Worm (Caenorhabditis elegans) whole organism, late embryonic: ENCODE measurements around the gene Y22D7AL.6.
A peak's percentile ranks its signal among the peaks of the same experiment; 100 is the strongest.

Experiments used
- C38D4.7 ChIP-seq: fragments of 200-800 bp; sonication (Bioruptor generic); optimal IDR thresholded peaks from 2 replicates; lab custom pipeline; 2018; ENCODE audit warnings: mild to moderate bottlenecking, missing genetic modification characterization, moderate library complexity, missing compliant biosample characterization
- K02D7.2 ChIP-seq: sonication (generic microtip); optimal IDR thresholded peaks from 2 replicates; lab custom pipeline; 2017; ENCODE audit warnings: mild to moderate bottlenecking, missing genetic modification characterization, missing compliant biosample characterization
- K09A11.1 ChIP-seq: sonication (generic microtip); optimal IDR thresholded peaks from 2 replicates; lab custom pipeline; 2017; ENCODE audit warnings: antibody characterized with exemption, mild to moderate bottlenecking, missing genetic modification characterization, missing compliant biosample characterization; ENCODE audit not compliant: insufficient read depth
- Y22D7AL.16 ChIP-seq: sonication (generic microtip); optimal IDR thresholded peaks from 2 replicates; lab custom pipeline; 2016; ENCODE audit warnings: missing genetic modification characterization, missing compliant biosample characterization
- ama-1 ChIP-seq: fragments of 150-350 bp; optimal IDR thresholded peaks from 2 replicates; lab custom pipeline; 2014
- ceh-14 ChIP-seq: sonication (generic microtip); optimal IDR thresholded peaks from 2 replicates; lab custom pipeline; 2016; ENCODE audit warnings: missing genotype, missing genetic modification characterization, missing compliant biosample characterization
- ceh-18 ChIP-seq: sonication (generic microtip); optimal IDR thresholded peaks from 2 replicates; lab custom pipeline; 2016; ENCODE audit warnings: missing genetic modification characterization, missing compliant biosample characterization
- ceh-19 ChIP-seq: fragments of 200-800 bp; sonication (Bioruptor generic); optimal IDR thresholded peaks from 2 replicates; lab custom pipeline; 2018; ENCODE audit warnings: mild to moderate bottlenecking, missing genetic modification characterization, missing compliant biosample characterization
- ceh-2 ChIP-seq: sonication (generic microtip); optimal IDR thresholded peaks from 2 replicates; lab custom pipeline; 2016; ENCODE audit warnings: missing genotype, missing genetic modification characterization, missing compliant biosample characterization
- ceh-22 ChIP-seq: sonication (generic microtip); optimal IDR thresholded peaks from 2 replicates; lab custom pipeline; 2017; ENCODE audit warnings: missing biosample characterization, missing genetic modification characterization
- ceh-24 ChIP-seq: sonication (generic microtip); optimal IDR thresholded peaks from 2 replicates; lab custom pipeline; 2016; ENCODE audit warnings: mild to moderate bottlenecking, missing genetic modification characterization, missing compliant biosample characterization
- ceh-30 ChIP-seq: fragments of 150-350 bp; optimal IDR thresholded peaks from 2 replicates; lab custom pipeline; 2014; ENCODE audit warnings: missing biosample characterization, missing genetic modification characterization
- ceh-34 ChIP-seq: sonication (generic microtip); optimal IDR thresholded peaks from 2 replicates; lab custom pipeline; 2016; ENCODE audit warnings: mild to moderate bottlenecking, missing genetic modification characterization, missing compliant biosample characterization
- ceh-45 ChIP-seq: fragments of 200-800 bp; sonication (Bioruptor generic); IDR thresholded peaks from 2 replicates; pipeline ENCODE4 v1.3.6; 2022; ENCODE audit warnings: missing genetic modification reagents, missing genetic modification characterization, missing compliant biosample characterization
- ceh-48 ChIP-seq: sonication (generic microtip); optimal IDR thresholded peaks from 2 replicates; lab custom pipeline; 2016; ENCODE audit warnings: missing genetic modification characterization, inconsistent platforms, missing compliant biosample characterization
- ceh-9 ChIP-seq: sonication (generic microtip); optimal IDR thresholded peaks from 2 replicates; lab custom pipeline; 2016; ENCODE audit warnings: mild to moderate bottlenecking, missing genetic modification characterization, inconsistent platforms, missing compliant biosample characterization
- che-1 ChIP-seq: sonication (generic microtip); optimal IDR thresholded peaks from 2 replicates; lab custom pipeline; 2016; ENCODE audit warnings: mild to moderate bottlenecking, missing genetic modification characterization, missing compliant biosample characterization
- dve-1 ChIP-seq: sonication (generic microtip); optimal IDR thresholded peaks from 2 replicates; lab custom pipeline; 2017; ENCODE audit warnings: antibody characterized with exemption, mild to moderate bottlenecking, missing genetic modification characterization, missing compliant biosample characterization
- elt-2 ChIP-seq: sonication (generic microtip); optimal IDR thresholded peaks from 2 replicates; lab custom pipeline; 2016; ENCODE audit warnings: missing genetic modification reagents, missing genetic modification characterization, missing compliant biosample characterization
- elt-4 ChIP-seq: sonication (generic microtip); optimal IDR thresholded peaks from 2 replicates; lab custom pipeline; 2016; ENCODE audit warnings: missing genetic modification characterization, missing compliant biosample characterization
- eyg-1 ChIP-seq: sonication (generic microtip); optimal IDR thresholded peaks from 2 replicates; lab custom pipeline; 2016; ENCODE audit warnings: missing genotype, missing genetic modification characterization, missing compliant biosample characterization
- fkh-10 ChIP-seq: fragments of 150-350 bp; optimal IDR thresholded peaks from 2 replicates; lab custom pipeline; 2014; ENCODE audit warnings: missing biosample characterization, missing genetic modification reagents, missing genetic modification characterization
- fkh-6 ChIP-seq: sonication (generic microtip); optimal IDR thresholded peaks from 2 replicates; lab custom pipeline; 2016; ENCODE audit warnings: missing genetic modification characterization, missing compliant biosample characterization
- hlh-15 ChIP-seq: sonication (generic microtip); optimal IDR thresholded peaks from 2 replicates; lab custom pipeline; 2016; ENCODE audit warnings: missing genetic modification characterization, missing compliant biosample characterization
- hlh-30 ChIP-seq: sonication (generic microtip); optimal IDR thresholded peaks from 2 replicates; lab custom pipeline; 2017; ENCODE audit warnings: antibody characterized with exemption, missing genetic modification characterization, missing compliant biosample characterization; ENCODE audit not compliant: insufficient read depth
- hlh-6 ChIP-seq: sonication (generic microtip); optimal IDR thresholded peaks from 2 replicates; lab custom pipeline; 2016; ENCODE audit warnings: missing genotype, missing genetic modification characterization, missing compliant biosample characterization
- hlh-8 ChIP-seq: sonication (generic microtip); optimal IDR thresholded peaks from 2 replicates; lab custom pipeline; 2016; ENCODE audit warnings: missing genotype, missing genetic modification characterization, missing compliant biosample characterization
- lim-6 ChIP-seq: sonication (generic microtip); optimal IDR thresholded peaks from 2 replicates; lab custom pipeline; 2016; ENCODE audit warnings: missing genetic modification characterization, missing compliant biosample characterization
- madf-2 ChIP-seq: sonication (generic microtip); optimal IDR thresholded peaks from 2 replicates; lab custom pipeline; 2017; ENCODE audit warnings: missing genetic modification characterization, missing compliant biosample characterization
- mec-3 ChIP-seq: sonication (generic microtip); optimal IDR thresholded peaks from 2 replicates; lab custom pipeline; 2016; ENCODE audit warnings: borderline replicate concordance, missing genetic modification characterization, missing compliant biosample characterization
- nfya-1 ChIP-seq: sonication (generic microtip); optimal IDR thresholded peaks from 2 replicates; lab custom pipeline; 2017; ENCODE audit warnings: missing genetic modification characterization, mild to moderate bottlenecking, missing compliant biosample characterization, antibody characterized with exemption, moderate library complexity
- odd-2 ChIP-seq: sonication (generic microtip); optimal IDR thresholded peaks from 2 replicates; lab custom pipeline; 2017; ENCODE audit warnings: antibody characterized with exemption, mild to moderate bottlenecking, missing genetic modification characterization, missing compliant biosample characterization
- pha-4 ChIP-seq: fragments of 150-350 bp; optimal IDR thresholded peaks from 2 replicates; lab custom pipeline; 2018; ENCODE audit warnings: missing biosample characterization, missing genetic modification reagents, missing genetic modification characterization
- pqm-1 ChIP-seq: sonication (generic microtip); optimal IDR thresholded peaks from 2 replicates; lab custom pipeline; 2016; ENCODE audit warnings: missing genetic modification characterization, missing compliant biosample characterization
- ref-2 ChIP-seq: sonication (generic microtip); optimal IDR thresholded peaks from 2 replicates; lab custom pipeline; 2016; ENCODE audit warnings: missing genetic modification characterization, missing compliant biosample characterization
- rnt-1 ChIP-seq: sonication (generic microtip); optimal IDR thresholded peaks from 2 replicates; lab custom pipeline; 2016; ENCODE audit warnings: missing genetic modification characterization, missing compliant biosample characterization
- sox-4 ChIP-seq: sonication (generic microtip); optimal IDR thresholded peaks from 2 replicates; lab custom pipeline; 2017; ENCODE audit warnings: mild to moderate bottlenecking, missing genetic modification characterization, inconsistent platforms, missing compliant biosample characterization
- ttx-3 ChIP-seq: sonication (generic microtip); optimal IDR thresholded peaks from 2 replicates; lab custom pipeline; 2016; ENCODE audit warnings: missing genetic modification reagents, missing genetic modification characterization, missing compliant biosample characterization
- unc-55 ChIP-seq: sonication (generic microtip); optimal IDR thresholded peaks from 2 replicates; lab custom pipeline; 2017; ENCODE audit warnings: missing biosample characterization, missing genetic modification reagents, missing genetic modification characterization
- unc-86 ChIP-seq: sonication (generic microtip); optimal IDR thresholded peaks from 2 replicates; lab custom pipeline; 2016; ENCODE audit warnings: missing genetic modification characterization, missing compliant biosample characterization

The Y22D7AL.6 gene

DNA sequence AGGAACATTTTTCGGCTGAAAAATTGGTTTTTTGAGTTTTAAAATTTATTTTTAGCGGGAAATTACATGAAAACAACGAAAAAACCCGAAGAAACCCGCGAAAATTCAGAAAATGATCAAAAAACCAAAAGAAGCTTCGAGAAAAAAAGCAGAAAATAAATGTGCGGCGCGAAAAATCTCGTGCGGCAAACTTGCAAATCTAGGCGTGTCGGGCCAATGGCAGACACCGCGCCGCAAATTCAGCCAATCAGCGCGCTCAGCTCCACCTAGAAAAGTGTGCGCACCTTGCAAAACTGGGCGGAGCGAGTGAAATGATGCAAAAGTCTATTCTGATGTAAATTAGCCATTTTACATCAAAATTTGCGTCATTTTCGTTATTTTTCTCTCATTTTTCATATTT, 14.2 kb downstream of the Y22D7AL.6 start, which contains the start of gene Y22D7AL.10 (continued):
- TF ChIP-seq madf-2 (tag; lab: Kevin White, UChicago) (peak; percentile 72), sox-4 (tag; lab: Kevin White, UChicago) (peak; percentile 54), ceh-30 (tag; lab: Kevin White, UChicago) (no peak), K02D7.2 (tag; lab: Kevin White, UChicago) (peak; percentile 82), hlh-15 (peak; percentile 7), pha-4 (tag; lab: Kevin White, UChicago) (no peak), ceh-18 (tag; lab: Kevin White, UChicago) (peak; percentile 97), lim-6 (tag; lab: Kevin White, UChicago) (peak; percentile 57), unc-55 (GFP tag; lab: Kevin White, UChicago) (no peak), fkh-6 (tag; lab: Kevin White, UChicago) (peak; percentile 76), ceh-19 (peak; percentile 87), nfya-1 (tag; lab: Kevin White, UChicago) (peak; percentile 100), ceh-2 (tag; lab: Kevin White, UChicago) (peak; percentile 85), ama-1 (lab: Kevin White, UChicago) (no peak), Y22D7AL.16 (tag; lab: Kevin White, UChicago) (peak; percentile 20), ttx-3 (tag; lab: Kevin White, UChicago) (peak; percentile 79), mec-3 (no peak), ceh-48 (tag; lab: Kevin White, UChicago) (peak; percentile 51), fkh-10 (peak; percentile 55), K09A11.1 (tag; lab: Kevin White, UChicago) (peak; percentile 92), ceh-34 (peak; percentile 95), ceh-14 (tag; lab: Kevin White, UChicago) (peak; percentile 90), eyg-1 (tag; lab: Kevin White, UChicago) (peak; percentile 83), hlh-6 (peak; percentile 82), dve-1 (tag; lab: Kevin White, UChicago) (peak; percentile 83), pqm-1 (tag; lab: Kevin White, UChicago) (peak; percentile 80), elt-4 (no peak), unc-86 (peak; percentile 94), ceh-45 (GFP tag; lab: Robert Waterston, UW) (0 out of 2 replicates have a peak, but pooled peaks have one; percentile 63), hlh-8 (peak; percentile 79), ref-2 (tag; lab: Kevin White, UChicago) (peak; percentile 97), ceh-9 (tag; lab: Kevin White, UChicago) (no peak), che-1 (peak; percentile 72), ceh-22 (tag; lab: Kevin White, UChicago) (peak; percentile 21), rnt-1 (tag; lab: Kevin White, UChicago) (peak; percentile 96)

DNA sequence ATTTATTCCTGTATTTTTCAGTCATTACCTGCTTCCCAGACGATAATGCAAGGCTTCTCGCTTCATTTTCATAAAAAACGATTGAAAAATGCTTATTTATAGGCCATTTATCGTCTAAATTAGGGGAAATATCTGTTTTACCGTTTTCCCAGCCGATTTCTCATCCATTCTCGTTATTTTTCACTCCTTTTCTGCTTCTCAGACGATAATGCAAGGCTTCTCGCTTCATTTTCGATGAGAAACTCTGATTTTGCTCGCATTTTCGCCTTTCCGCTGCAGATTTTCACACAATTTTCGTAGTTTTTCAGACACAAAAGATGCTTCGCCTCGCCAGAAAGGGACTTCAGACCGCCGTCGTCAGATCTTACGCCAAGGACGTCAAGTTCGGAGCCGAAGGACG, 14.7 kb downstream of the Y22D7AL.6 start, which contains the start of gene hsp-60:
TSS of gene hsp-60 (plus strand) at position 301 of the 400 bp plus-strand sequence.
- TF ChIP-seq madf-2 (tag; lab: Kevin White, UChicago) (no peak), odd-2 (tag; lab: Kevin White, UChicago) (no peak), C38D4.7 (GFP tag; lab: Kevin White, UChicago) (no peak), elt-2 (tag; lab: Kevin White, UChicago) (no peak), hlh-8 (no peak), ceh-45 (GFP tag; lab: Robert Waterston, UW) (no peak), ceh-48 (tag; lab: Kevin White, UChicago) (no peak), hlh-30 (tag; lab: Kevin White, UChicago) (no peak), ama-1 (lab: Kevin White, UChicago) (no peak)

DNA sequence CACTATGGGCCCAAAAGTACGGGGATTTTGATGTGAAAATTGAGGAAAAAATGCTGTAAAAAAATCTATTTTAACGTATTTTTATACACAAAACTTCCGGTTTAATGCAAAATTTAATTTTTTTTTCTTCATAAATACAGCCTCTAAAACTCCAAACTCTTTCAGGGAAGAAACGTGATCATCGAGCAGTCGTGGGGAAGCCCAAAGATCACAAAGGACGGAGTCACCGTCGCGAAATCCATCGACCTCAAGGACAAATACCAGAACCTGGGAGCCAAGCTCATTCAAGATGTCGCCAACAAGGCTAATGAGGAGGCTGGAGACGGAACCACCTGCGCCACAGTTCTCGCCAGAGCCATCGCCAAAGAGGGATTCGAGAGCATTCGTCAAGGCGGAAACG, 15.2 kb downstream of the Y22D7AL.6 start:
- no peak for TF ChIP-seq pha-4 (tag; lab: Kevin White, UChicago)
- TF ChIP-seq ceh-24 (tag; lab: Kevin White, UChicago): no peak
- TF ChIP-seq ceh-2 (tag; lab: Kevin White, UChicago): no peak
